Worm (Caenorhabditis elegans): ENCODE measurements around the gene klc-2.

The klc-2 gene

ce11 chrV:5581312-5581711 is at the start of gene klc-2:
klc-2 (minus strand) TSS chrV:5581412.
- TF ChIP-seq ztf-28 (GFP tag; IDR thresholded peaks at IDR 0.05) = no peak
- TF ChIP-seq zfh-2 (GFP tag; conservative IDR thresholded peaks at IDR 0.05) = no peak
- no peak for TF ChIP-seq lir-1 (GFP tag; conservative IDR thresholded peaks at IDR 0.05)
- TF ChIP-seq nfyb-1 (GFP tag; IDR thresholded peaks at IDR 0.05) = no peak
- TF ChIP-seq unc-130 (GFP tag; optimal IDR thresholded peaks at IDR 0.05) = no peak
- no peak for TF ChIP-seq lsy-27 (tag; optimal IDR thresholded peaks at IDR 0.05; ENCODE audit: borderline replicate concordance, insufficient read depth)
- TF ChIP-seq F52B5.7 (tag; optimal IDR thresholded peaks at IDR 0.05) = no peak
- no peak for TF ChIP-seq cebp-1 (GFP tag; IDR thresholded peaks at IDR 0.05)
- TF ChIP-seq cebp-1 (tag; optimal IDR thresholded peaks at IDR 0.05) = no peak
- TF ChIP-seq nhr-27 (tag; optimal IDR thresholded peaks at IDR 0.05) = no peak
- TF ChIP-seq ets-4 (GFP tag; optimal IDR thresholded peaks at IDR 0.05) = no peak
- no peak for TF ChIP-seq ceh-100 (GFP tag; IDR thresholded peaks at IDR 0.05)
- no peak for TF ChIP-seq snpc-3.4 (tag; optimal IDR thresholded peaks at IDR 0.05)
- no peak for TF ChIP-seq snpc-1.1 (tag; optimal IDR thresholded peaks at IDR 0.05; ENCODE audit: insufficient read depth)
- no peak for TF ChIP-seq let-526 (GFP tag; IDR thresholded peaks at IDR 0.05)
- TF ChIP-seq ztf-22 (GFP tag; optimal IDR thresholded peaks at IDR 0.05) = no peak
- no peak for TF ChIP-seq lin-26 (GFP tag; IDR thresholded peaks at IDR 0.05)

- TF ChIP-seq let-526 (GFP tag; IDR thresholded peaks at IDR 0.05) = no peak
- TF ChIP-seq die-1 (tag; optimal IDR thresholded peaks at IDR 0.05) = no peak
- TF ChIP-seq repo-1 (tag; optimal IDR thresholded peaks at IDR 0.05) = no peak
- TF ChIP-seq ceh-27 (GFP tag; optimal IDR thresholded peaks at IDR 0.05) = no peak
- no peak for TF ChIP-seq aptf-2 (GFP tag; conservative IDR thresholded peaks at IDR 0.05)
- TF ChIP-seq nhr-90 (tag; optimal IDR thresholded peaks at IDR 0.05) = no peak
- TF ChIP-seq atf-7 (tag; optimal IDR thresholded peaks at IDR 0.05) = no peak
- TF ChIP-seq tbx-9 (tag; optimal IDR thresholded peaks at IDR 0.05; ENCODE audit: borderline replicate concordance) = no peak
- no peak for TF ChIP-seq hsf-1 (GFP tag; IDR thresholded peaks at IDR 0.05)
These were observed 49.6 kb upstream of the klc-2 start, which contains the start of gene acy-4 for ce11 chrV:5630792-5631191. acy-4 (minus strand) TSS chrV:5630892.

DNA sequence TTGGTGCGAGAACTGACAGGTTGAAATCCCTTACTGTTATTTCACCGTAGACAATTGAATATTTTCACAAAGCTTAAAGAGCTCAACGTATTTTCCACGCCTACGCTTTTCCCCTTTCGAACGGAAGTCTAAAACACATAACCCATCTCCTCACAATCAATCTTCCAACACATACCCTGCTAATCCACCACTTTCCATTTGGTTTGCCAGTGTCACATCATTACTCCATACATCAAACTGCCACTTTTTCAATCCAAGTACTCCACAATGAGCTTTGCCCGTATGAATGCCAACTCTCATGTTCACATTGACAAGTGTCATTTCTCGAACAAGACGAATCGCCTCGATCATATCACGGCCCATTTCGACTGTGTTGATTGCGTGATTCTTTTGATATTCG is 46.8 kb upstream of the klc-2 start:
- TF ChIP-seq K12H6.12 (tag; optimal IDR thresholded peaks at IDR 0.05) = peak; percentile 17
- TF ChIP-seq snpc-3.4 (tag; optimal IDR thresholded peaks at IDR 0.05) = no peak

- TF ChIP-seq mcd-1 (GFP tag; IDR thresholded peaks at IDR 0.05) (no peak), F55B11.4 (tag; optimal IDR thresholded peaks at IDR 0.05; ENCODE audit: borderline replicate concordance, insufficient read depth) (no peak), C17E4.6 (GFP tag; IDR thresholded peaks at IDR 0.05) (no peak), F37B4.10 (GFP tag; IDR thresholded peaks at IDR 0.05) (no peak), ekl-4 (GFP tag; IDR thresholded peaks at IDR 0.05) (no peak), nhr-80 (tag; optimal IDR thresholded peaks at IDR 0.05) (no peak), Y53G8AR.9 (GFP tag; conservative IDR thresholded peaks at IDR 0.05) (no peak), F23B12.7 (tag; optimal IDR thresholded peaks at IDR 0.05; ENCODE audit: insufficient read depth) (no peak), lin-35 (GFP tag; optimal IDR thresholded peaks at IDR 0.05) (no peak), nfya-1 (tag; optimal IDR thresholded peaks at IDR 0.05; ENCODE audit: borderline replicate concordance, insufficient read depth) (no peak), D2030.7 (GFP tag; IDR thresholded peaks at IDR 0.05) (no peak)
These were observed 40.2 kb upstream of the klc-2 start, which contains the start of gene M03E7.1 for ce11 chrV:5621390-5621789. M03E7.1 (plus strand) TSS chrV:5621690.
